Fruit fly (Drosophila melanogaster): ENCODE results near the gene CG31457.

The CG31457 gene

DNA sequence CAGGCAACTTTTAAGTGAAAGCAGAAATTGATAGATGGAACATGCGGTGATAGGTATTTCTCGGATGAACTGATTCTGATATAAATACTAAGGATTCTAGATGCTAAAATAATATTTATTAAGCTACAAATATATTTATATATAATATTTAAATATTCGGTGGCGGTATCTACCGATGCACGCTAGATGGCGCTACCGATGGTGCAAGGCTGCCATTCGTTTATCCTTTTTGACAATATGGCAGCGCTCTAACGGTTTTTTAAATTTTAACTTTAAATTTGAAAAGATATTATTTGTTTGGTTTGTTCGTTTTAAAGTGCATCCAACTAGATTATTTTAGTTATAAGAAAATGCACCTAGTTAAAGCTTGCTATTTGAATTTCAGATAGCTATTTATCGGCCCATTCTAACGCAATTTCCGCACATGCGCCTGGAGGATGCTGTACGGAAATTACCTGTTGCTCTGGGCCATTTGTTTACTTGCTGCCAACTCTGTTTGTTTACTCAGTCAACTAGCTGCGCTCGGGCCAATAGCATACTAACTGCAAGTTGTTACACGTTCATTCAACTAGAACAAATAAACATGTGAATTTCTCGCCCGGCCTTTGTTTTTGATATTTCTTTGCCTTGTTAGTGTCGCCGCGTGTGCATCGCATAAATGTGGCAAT lies 31.6 kb upstream of the CG31457 start, which contains the start of gene VhaAC39-2 (continued):
- TF ChIP-seq zfh2 (GFP tag; optimal IDR thresholded peaks at IDR 0.05) (no peak), Hand (GFP tag; optimal IDR thresholded peaks at IDR 0.05) (no peak), sqz (GFP tag; optimal IDR thresholded peaks at IDR 0.05) (no peak), Nf-YA (GFP tag; IDR thresholded peaks at IDR 0.05) (no peak), amos (GFP tag; IDR thresholded peaks at IDR 0.05; ENCODE audit: partially characterized antibody) (no peak), CG11560 (tag; IDR thresholded peaks at IDR 0.05) (no peak), inv (GFP tag; IDR thresholded peaks at IDR 0.05; ENCODE audit: partially characterized antibody) (no peak), jing (GFP tag; optimal IDR thresholded peaks at IDR 0.05) (no peak), pros (GFP tag; optimal IDR thresholded peaks at IDR 0.05) (no peak), Eip74EF (GFP tag; optimal IDR thresholded peaks at IDR 0.05) (no peak), Vsx1 (GFP tag; optimal IDR thresholded peaks at IDR 0.05) (no peak), CG4617 (GFP tag; optimal IDR thresholded peaks at IDR 0.05; ENCODE audit: borderline replicate concordance) (no peak), CG17328 (GFP tag; IDR thresholded peaks at IDR 0.05) (no peak), Bgb (GFP tag; IDR thresholded peaks at IDR 0.05; ENCODE audit: partially characterized antibody) (no peak), Chrac-16 (GFP tag; optimal IDR thresholded peaks at IDR 0.05) (peak; percentile 6), jumu (GFP tag; optimal IDR thresholded peaks at IDR 0.05) (no peak), hkb (optimal IDR thresholded peaks at IDR 0.05) (no peak), hkb (GFP tag; IDR thresholded peaks at IDR 0.05) (no peak), CHES-1-like (GFP tag; optimal IDR thresholded peaks at IDR 0.05) (no peak), CG14050 (GFP tag; IDR thresholded peaks at IDR 0.05) (no peak), twi (tag; optimal IDR thresholded peaks at IDR 0.05) (no peak), cad (GFP tag; optimal IDR thresholded peaks at IDR 0.05) (no peak), Max (GFP tag; optimal IDR thresholded peaks at IDR 0.05) (no peak), NfI (GFP tag; optimal IDR thresholded peaks at IDR 0.05) (no peak), fru (optimal IDR thresholded peaks at IDR 0.05) (no peak), CG15479 (GFP tag; optimal IDR thresholded peaks at IDR 0.05) (no peak), unpg (GFP tag; optimal IDR thresholded peaks at IDR 0.05) (no peak), CG18476 (GFP tag; optimal IDR thresholded peaks at IDR 0.05) (no peak), CG14860 (GFP tag; IDR thresholded peaks at IDR 0.05; ENCODE audit: partially characterized antibody) (no peak), Ada2b (GFP tag; IDR thresholded peaks at IDR 0.05) (no peak), CG3281 (GFP tag; optimal IDR thresholded peaks at IDR 0.05) (no peak), crp (GFP tag; optimal IDR thresholded peaks at IDR 0.05) (no peak), CG42726 (GFP tag; IDR thresholded peaks at IDR 0.05; ENCODE audit: partially characterized antibody) (no peak), seq (GFP tag; IDR thresholded peaks at IDR 0.05) (no peak), insv (GFP tag; optimal IDR thresholded peaks at IDR 0.05) (peak in 1 of 2 experiments; percentile 3), caup (GFP tag; optimal IDR thresholded peaks at IDR 0.05; ENCODE audit: severe bottlenecking) (no peak), knrl (GFP tag; IDR thresholded peaks at IDR 0.05; ENCODE audit: partially characterized antibody) (no peak), CG2712 (tag; optimal IDR thresholded peaks at IDR 0.05) (no peak), wdn (GFP tag; IDR thresholded peaks at IDR 0.05) (no peak), HLH4C (GFP tag; IDR thresholded peaks at IDR 0.05; ENCODE audit: partially characterized antibody) (no peak), dati (GFP tag; IDR thresholded peaks at IDR 0.05) (no peak), dmrt11E (tag; optimal IDR thresholded peaks at IDR 0.05) (peak; percentile 21), CG1647 (GFP tag; optimal IDR thresholded peaks at IDR 0.05) (no peak), CG3065 (GFP tag; optimal IDR thresholded peaks at IDR 0.05) (no peak), CG10543 (GFP tag; optimal IDR thresholded peaks at IDR 0.05) (no peak), bigmax (GFP tag; optimal IDR thresholded peaks at IDR 0.05) (no peak), CG10274 (GFP tag; optimal IDR thresholded peaks at IDR 0.05) (no peak), zf30C (GFP tag; optimal IDR thresholded peaks at IDR 0.05) (no peak), CG9876 (GFP tag; optimal IDR thresholded peaks at IDR 0.05) (no peak), Dad (GFP tag; optimal IDR thresholded peaks at IDR 0.05) (no peak)
